Fruit fly (Drosophila melanogaster) whole organism, wandering third instar larva: ENCODE results near the gene CG3164.

Source experiments
- Abd-B ChIP-seq: fragments of >200 bp; optimal IDR thresholded peaks from 2 replicates; lab custom pipeline; 2017; ENCODE audit warnings: missing biosample characterization, missing genetic modification characterization
- CG32264 ChIP-seq: fragments of 200-800 bp; sonication (Bioruptor generic); optimal IDR thresholded peaks from 2 replicates; lab custom pipeline; 2016; ENCODE audit warnings: missing biosample characterization, missing genetic modification characterization
- CG9705 ChIP-seq: fragments of 200-800 bp; sonication (Bioruptor generic); optimal IDR thresholded peaks from 2 replicates; lab custom pipeline; 2018; ENCODE audit warnings: missing biosample characterization, mild to moderate bottlenecking, missing genetic modification characterization
- CrebA ChIP-seq: fragments of 200-800 bp; sonication (Bioruptor generic); optimal IDR thresholded peaks from 2 replicates; lab custom pipeline; 2016; ENCODE audit warnings: missing biosample characterization, mild to moderate bottlenecking, missing genetic modification characterization, borderline replicate concordance
- Dfd ChIP-seq: fragments of >200 bp; optimal IDR thresholded peaks from 2 replicates; lab custom pipeline; 2017; ENCODE audit warnings: missing biosample characterization, missing genetic modification characterization
- Dif ChIP-seq: fragments of 200-275, 200-300 bp; sonication (Bioruptor generic); optimal IDR thresholded peaks from 2 replicates; lab custom pipeline; 2018; ENCODE audit warnings: missing biosample characterization, missing genetic modification characterization; ENCODE audit not compliant: partially characterized antibody
- GATAd ChIP-seq: sonication (Bioruptor generic); optimal IDR thresholded peaks from 2 replicates; lab custom pipeline; 2016; ENCODE audit warnings: missing biosample characterization, missing genetic modification characterization
- HLH106 ChIP-seq: fragments of 200-800 bp; optimal IDR thresholded peaks from 3 replicates; lab custom pipeline; 2019; ENCODE audit warnings: missing biosample characterization, mild to moderate bottlenecking, missing genetic modification characterization, moderate library complexity
- Hnf4 ChIP-seq: fragments of 200-800 bp; sonication (Bioruptor generic); optimal IDR thresholded peaks from 2 replicates; lab custom pipeline; 2016; ENCODE audit warnings: missing biosample characterization, mild to moderate bottlenecking, missing genetic modification characterization
- Hr78 ChIP-seq: fragments of >200 bp; optimal IDR thresholded peaks from 2 replicates; lab custom pipeline; 2017; ENCODE audit warnings: missing biosample characterization, missing genetic modification characterization
- Hr83 ChIP-seq: fragments of 200-300 bp; sonication (Bioruptor generic); optimal IDR thresholded peaks from 2 replicates; lab custom pipeline; 2016; ENCODE audit warnings: missing biosample characterization, mild to moderate bottlenecking, missing genetic modification characterization, moderate library complexity; ENCODE audit not compliant: poor library complexity, severe bottlenecking
- Jra ChIP-seq: sonication (Bioruptor generic); optimal IDR thresholded peaks from 2 replicates; lab custom pipeline; 2016; ENCODE audit warnings: missing biosample characterization, missing genetic modification characterization
- Mio ChIP-seq: sonication (Bioruptor generic); optimal IDR thresholded peaks from 2 replicates; lab custom pipeline; 2016; ENCODE audit warnings: missing biosample characterization, missing genetic modification characterization
- N ChIP-seq: fragments of >200 bp; optimal IDR thresholded peaks from 2 replicates; lab custom pipeline; 2018; ENCODE audit warnings: missing biosample characterization, missing external identifiers, missing genetic modification characterization
- OdsH ChIP-seq: fragments of 200-800 bp; sonication (Bioruptor generic); optimal IDR thresholded peaks from 2 replicates; lab custom pipeline; 2016; ENCODE audit warnings: missing biosample characterization, mild to moderate bottlenecking, missing genetic modification characterization
- Rel ChIP-seq, 2 experiments: fragments of 200-800 bp; sonication (Bioruptor generic) in 1 of 2; optimal IDR thresholded peaks; 2 replicates in 1 of 2; 3 replicates in 1 of 2; lab custom pipeline; 2016 to 2019; ENCODE audit warnings: mild to moderate bottlenecking in 2 of 2, missing biosample characterization in 2 of 2, missing genetic modification characterization in 2 of 2, moderate library complexity in 1 of 2
- Sp1 ChIP-seq: fragments of 200-800 bp; sonication (Bioruptor generic); optimal IDR thresholded peaks from 3 replicates; lab custom pipeline; 2019; ENCODE audit warnings: missing biosample characterization, mild to moderate bottlenecking, missing genetic modification characterization, moderate library complexity
- Vsx2 ChIP-seq: fragments of 200-300, 225-300 bp; sonication (Bioruptor generic); optimal IDR thresholded peaks from 2 replicates; lab custom pipeline; 2018; ENCODE audit warnings: missing biosample characterization, missing genetic modification characterization; ENCODE audit not compliant: partially characterized antibody
- br ChIP-seq: fragments of 200-800 bp; sonication (Bioruptor generic); optimal IDR thresholded peaks from 2 replicates; lab custom pipeline; 2016; ENCODE audit warnings: missing biosample characterization, missing genetic modification characterization
- brk ChIP-seq: fragments of 200-800 bp; sonication (Bioruptor generic); optimal IDR thresholded peaks from 2 replicates; lab custom pipeline; 2016; ENCODE audit warnings: missing biosample characterization, mild to moderate bottlenecking, missing genetic modification characterization
- dl ChIP-seq, 2 experiments: fragments of 175-275, 200-275 bp in 1 of 2; fragments of 200-275 bp in 1 of 2; sonication (Bioruptor generic); optimal IDR thresholded peaks; lab custom pipeline; 2018; ENCODE audit warnings: mild to moderate bottlenecking in 2 of 2, missing biosample characterization in 2 of 2, missing genetic modification characterization in 2 of 2, moderate library complexity in 2 of 2; ENCODE audit not compliant: partially characterized antibody in 2 of 2, insufficient read depth in 1 of 2
- dmrt93B ChIP-seq: fragments of 200-800 bp; sonication (Bioruptor generic); optimal IDR thresholded peaks from 2 replicates; lab custom pipeline; 2018; ENCODE audit warnings: missing biosample characterization, mild to moderate bottlenecking, missing genetic modification characterization
- dsf ChIP-seq: sonication (Bioruptor generic); optimal IDR thresholded peaks from 2 replicates; lab custom pipeline; 2016; ENCODE audit warnings: missing biosample characterization, missing genetic modification characterization, borderline replicate concordance
- ey ChIP-seq: fragments of 200-800 bp; sonication (Bioruptor generic); optimal IDR thresholded peaks from 2 replicates; lab custom pipeline; 2016; ENCODE audit warnings: missing biosample characterization, missing genetic modification characterization
- foxo ChIP-seq, 2 experiments: fragments of 200-800 bp; sonication (Bioruptor generic); optimal IDR thresholded peaks; 2 replicates in 1 of 2; 3 replicates in 1 of 2; lab custom pipeline; 2016 to 2017; ENCODE audit warnings: missing biosample characterization in 2 of 2, missing genetic modification characterization in 2 of 2
- fru ChIP-seq: fragments of 200-800 bp; sonication (Bioruptor generic); optimal IDR thresholded peaks from 3 replicates; lab custom pipeline; 2016; ENCODE audit warnings: missing biosample characterization, mild to moderate bottlenecking, missing genetic modification characterization
- h ChIP-seq: fragments of 200-800 bp; sonication (Bioruptor generic); optimal IDR thresholded peaks from 3 replicates; lab custom pipeline; 2016; ENCODE audit warnings: missing biosample characterization, mild to moderate bottlenecking, missing genetic modification characterization
- jim ChIP-seq: fragments of 175-275, 200-325 bp; sonication (Bioruptor generic); optimal IDR thresholded peaks from 2 replicates; lab custom pipeline; 2016; ENCODE audit warnings: missing biosample characterization, mild to moderate bottlenecking, missing genetic modification characterization
- lola ChIP-seq: fragments of >200 bp; optimal IDR thresholded peaks from 2 replicates; lab custom pipeline; 2017; ENCODE audit warnings: missing biosample characterization, missing genetic modification characterization
- pan ChIP-seq: fragments of >200 bp; optimal IDR thresholded peaks from 2 replicates; lab custom pipeline; 2017
- psq ChIP-seq: fragments of 200-800 bp; sonication (Bioruptor generic); optimal IDR thresholded peaks from 3 replicates; lab custom pipeline; 2017; ENCODE audit warnings: missing biosample characterization, mild to moderate bottlenecking, missing genetic modification characterization, moderate library complexity
- rgr ChIP-seq: fragments of 200-800 bp; sonication (Bioruptor generic); optimal IDR thresholded peaks from 3 replicates; lab custom pipeline; 2016; ENCODE audit warnings: missing biosample characterization, mild to moderate bottlenecking, missing genetic modification characterization
- sage ChIP-seq: fragments of 200-800 bp; sonication (Bioruptor generic); optimal IDR thresholded peaks from 2 replicates; lab custom pipeline; 2016; ENCODE audit warnings: missing biosample characterization, mild to moderate bottlenecking, missing genetic modification characterization
- sv ChIP-seq: fragments of 200-800 bp; sonication (Bioruptor generic); optimal IDR thresholded peaks from 3 replicates; lab custom pipeline; 2016; ENCODE audit warnings: missing biosample characterization, missing genetic modification characterization
- tai ChIP-seq: sonication (Bioruptor generic); optimal IDR thresholded peaks from 2 replicates; lab custom pipeline; 2016; ENCODE audit warnings: missing biosample characterization, missing genetic modification characterization
- usp ChIP-seq: fragments of >200 bp; optimal IDR thresholded peaks from 2 replicates; lab custom pipeline; 2017; ENCODE audit warnings: missing biosample characterization, missing genetic modification characterization
- woc ChIP-seq: sonication (Bioruptor generic); optimal IDR thresholded peaks from 2 replicates; lab custom pipeline; 2016; ENCODE audit warnings: missing biosample characterization, mild to moderate bottlenecking, missing genetic modification characterization

CG3164 gene

DNA sequence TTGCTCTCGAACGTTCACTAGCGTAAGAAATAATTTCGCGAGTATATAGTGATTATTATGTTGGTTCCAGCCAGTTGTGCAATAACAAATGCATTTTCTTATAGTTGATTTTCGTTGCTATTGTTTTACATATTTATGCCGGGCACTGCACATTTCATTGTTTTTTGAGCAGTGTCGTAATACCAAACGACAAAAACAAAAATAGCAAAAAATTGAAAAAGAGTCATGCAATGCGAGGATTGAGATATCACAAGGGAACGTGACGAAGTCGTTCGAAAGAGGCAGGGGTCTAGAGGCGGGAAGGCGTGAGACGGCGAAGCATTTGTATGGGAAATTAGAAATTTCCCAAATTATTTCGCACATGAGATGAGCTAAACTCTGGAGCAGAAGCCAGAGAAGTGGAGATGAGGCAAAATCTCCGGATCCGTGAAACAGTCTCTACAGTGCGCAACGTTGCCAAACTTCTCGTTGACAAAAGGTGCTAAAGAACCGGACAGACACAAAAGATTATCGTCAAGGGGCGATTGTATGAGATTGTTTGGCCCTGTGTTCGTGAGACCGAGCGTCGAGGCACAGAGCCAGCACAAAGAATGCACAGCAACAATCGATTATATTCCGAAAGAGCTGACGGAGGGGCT is 34.8 kb upstream of the CG3164 start:
- TF ChIP-seq rgr (GFP tag; lab: Kevin White, UChicago) (peak; percentile 42), brk (GFP tag; lab: Kevin White, UChicago) (no peak), HLH106 (tag; lab: Kevin White, UChicago) (peak; percentile 16), CG32264 (GFP tag; lab: Kevin White, UChicago) (no peak), Rel (GFP tag; optimal IDR thresholded peaks at IDR 0.05; lab: Kevin White, UChicago) (no peak), Rel (tag; optimal IDR thresholded peaks at IDR 0.05; lab: Kevin White, UChicago) (peak; percentile 32), h (GFP tag; lab: Kevin White, UChicago) (peak; percentile 52), Mio (peak; percentile 19), Dif (GFP tag; lab: Kevin White, UChicago) (peak; percentile 14)
- TF ChIP-seq, all 38 proteins: peak for 6

DNA sequence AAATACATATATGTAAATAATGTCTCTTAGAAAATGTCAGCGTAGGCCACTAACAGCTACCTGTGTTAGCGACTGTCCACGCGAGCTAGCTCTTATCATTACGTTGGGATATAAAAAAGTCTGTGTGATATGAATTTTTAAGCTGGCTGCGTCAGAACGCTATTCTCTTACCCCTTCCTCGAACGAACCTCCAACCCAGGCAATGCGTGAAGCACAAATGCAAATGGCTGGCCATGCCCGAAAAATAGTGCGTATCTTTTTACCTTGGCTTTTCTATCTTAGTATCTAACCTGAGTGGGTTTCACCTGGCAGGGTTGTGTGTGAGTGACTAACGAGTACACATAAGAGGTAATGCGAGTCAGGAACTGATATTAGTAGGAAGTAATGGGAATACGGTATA is 32.6 kb upstream of the CG3164 start:
- TF ChIP-seq Hr78 (no peak), dsf (no peak), Hnf4 (GFP tag; lab: Kevin White, UChicago) (no peak), HLH106 (tag; lab: Kevin White, UChicago) (no peak), fru (no peak), Mio (no peak), GATAd (GFP tag; lab: Kevin White, UChicago) (no peak), rgr (GFP tag; lab: Kevin White, UChicago) (no peak), tai (no peak), usp (GFP tag; lab: Kevin White, UChicago) (no peak)

DNA sequence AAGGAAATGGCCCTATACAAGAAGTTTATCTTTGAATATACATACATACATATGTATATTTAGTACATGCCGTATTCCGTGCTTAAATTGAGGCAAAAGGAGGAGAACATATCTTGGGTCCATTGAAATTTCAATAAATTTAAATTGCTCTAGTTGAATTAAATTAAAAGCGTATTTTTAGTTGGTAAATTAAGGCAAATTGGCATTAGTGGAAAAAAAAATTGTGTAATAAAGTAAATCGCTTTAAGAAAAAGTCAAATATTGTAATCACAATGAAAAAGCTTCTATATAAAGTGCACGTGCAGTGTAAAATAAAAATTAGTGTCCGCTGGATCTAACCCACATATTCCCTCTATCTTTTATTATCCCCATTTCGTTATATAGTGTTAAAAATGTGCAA is 31.6 kb upstream of the CG3164 start:
- TF ChIP-seq HLH106 (tag; lab: Kevin White, UChicago): no peak
- no peak for TF ChIP-seq ey (GFP tag; lab: Kevin White, UChicago)
- peak; percentile 42 for TF ChIP-seq sage

- TF ChIP-seq woc (GFP tag; lab: Kevin White, UChicago) (no peak), Dfd (GFP tag; lab: Kevin White, UChicago) (no peak), rgr (GFP tag; lab: Kevin White, UChicago) (peak; percentile 1), Jra (peak; percentile 83), dmrt93B (no peak), lola (GFP tag; lab: Kevin White, UChicago) (no peak), psq (peak; percentile 54), Hnf4 (GFP tag; lab: Kevin White, UChicago) (peak; percentile 74), CG9705 (GFP tag; lab: Kevin White, UChicago) (no peak), sv (GFP tag; lab: Kevin White, UChicago) (peak; percentile 28), tai (peak; percentile 71), h (GFP tag; lab: Kevin White, UChicago) (peak; percentile 61), sage (peak; percentile 67), pan (no peak), CG32264 (GFP tag; lab: Kevin White, UChicago) (peak; percentile 51), Sp1 (GFP tag; lab: Kevin White, UChicago) (peak; percentile 73), Mio (no peak), brk (GFP tag; lab: Kevin White, UChicago) (peak; percentile 87), GATAd (GFP tag; lab: Kevin White, UChicago) (no peak), Hr78 (no peak), N (GFP tag; lab: Kevin White, UChicago) (peak; percentile 86), Vsx2 (GFP tag; lab: Kevin White, UChicago) (peak; percentile 47), OdsH (GFP tag; lab: Kevin White, UChicago) (peak; percentile 22), usp (GFP tag; lab: Kevin White, UChicago) (no peak), foxo (GFP tag; optimal IDR thresholded peaks at IDR 0.05; lab: Kevin White, UChicago) (peak; percentile 17 to 75), fru (peak; percentile 43), Abd-B (GFP tag; lab: Kevin White, UChicago) (peak; percentile 20), ey (GFP tag; lab: Kevin White, UChicago) (no peak), br (GFP tag; lab: Kevin White, UChicago) (peak; percentile 53), HLH106 (tag; lab: Kevin White, UChicago) (no peak), CrebA (GFP tag; lab: Kevin White, UChicago) (peak; percentile 90), dl (GFP tag; optimal IDR thresholded peaks at IDR 0.05; lab: Kevin White, UChicago; ENCODE audit: insufficient read depth in 1 of 2, partially characterized antibody in 2 of 2) (peak in 1 of 2 experiments; percentile 50), Rel (GFP tag; optimal IDR thresholded peaks at IDR 0.05; lab: Kevin White, UChicago) (peak; percentile 48), Rel (tag; optimal IDR thresholded peaks at IDR 0.05; lab: Kevin White, UChicago) (peak; percentile 71), Dif (GFP tag; lab: Kevin White, UChicago) (peak; percentile 68), dsf (no peak), jim (GFP tag; lab: Kevin White, UChicago) (no peak), Hr83 (peak; percentile 61)
Measured at dm6 chr2L:161453-162175, 31.0 kb upstream of the CG3164 start.
